Worm (Caenorhabditis elegans) whole organism, early embryonic: ENCODE measurements around the gene Y67D8B.1.
A peak's percentile ranks its signal among the peaks of the same experiment; 100 is the strongest.
"Not testable (repeated sequence)": the region's sequence is repeated elsewhere in the genome, so short reads cannot be mapped to it uniquely, and the experiment has no call there.

Experiments
- B0310.2 ChIP-seq: sonication (generic microtip); optimal IDR thresholded peaks from 2 replicates; lab custom pipeline; 2016; ENCODE audit warnings: mild to moderate bottlenecking, missing genetic modification characterization, missing compliant biosample characterization
- F13C5.2 ChIP-seq: sonication (generic microtip); optimal IDR thresholded peaks from 2 replicates; lab custom pipeline; 2017; ENCODE audit warnings: mild to moderate bottlenecking, missing genetic modification characterization, inconsistent platforms, missing compliant biosample characterization
- aly-1 ChIP-seq: sonication (generic microtip); optimal IDR thresholded peaks from 2 replicates; lab custom pipeline; 2016; ENCODE audit warnings: missing genetic modification characterization, missing compliant biosample characterization
- ama-1 ChIP-seq: fragments of 150-350 bp; optimal IDR thresholded peaks from 2 replicates; lab custom pipeline; 2014
- ceh-13 ChIP-seq: fragments of 200-800 bp; sonication (Bioruptor generic); optimal IDR thresholded peaks from 2 replicates; lab custom pipeline; 2018; ENCODE audit warnings: mild to moderate bottlenecking, missing genetic modification characterization, missing compliant biosample characterization
- ceh-36 ChIP-seq: sonication (generic microtip); optimal IDR thresholded peaks from 2 replicates; lab custom pipeline; 2016; ENCODE audit warnings: missing genetic modification characterization, inconsistent platforms, missing compliant biosample characterization
- ets-7 ChIP-seq: sonication (generic microtip); optimal IDR thresholded peaks from 2 replicates; lab custom pipeline; 2016; ENCODE audit warnings: missing genotype, missing genetic modification characterization, missing compliant biosample characterization
- flt-1 ChIP-seq: fragments of 200-800 bp; sonication (Bioruptor generic); IDR thresholded peaks from 2 replicates; pipeline ENCODE4 v1.3.6; 2022; ENCODE audit warnings: missing genetic modification characterization, missing compliant biosample characterization
- hmbx-1 ChIP-seq: sonication (generic microtip); optimal IDR thresholded peaks from 2 replicates; lab custom pipeline; 2016; ENCODE audit warnings: mild to moderate bottlenecking, missing genetic modification characterization, missing compliant biosample characterization
- hmg-4 ChIP-seq: fragments of 200-800 bp; sonication (Bioruptor generic); optimal IDR thresholded peaks from 2 replicates; lab custom pipeline; 2018; ENCODE audit warnings: mild to moderate bottlenecking, missing genetic modification characterization, missing compliant biosample characterization
- hnd-1 ChIP-seq: sonication (generic microtip); optimal IDR thresholded peaks from 2 replicates; lab custom pipeline; 2016; ENCODE audit warnings: missing genetic modification characterization, missing compliant biosample characterization
- pes-1 ChIP-seq: fragments of 200-800 bp; sonication (Bioruptor generic); IDR thresholded peaks from 2 replicates; pipeline ENCODE4 v1.3.6; 2022; ENCODE audit warnings: missing genetic modification reagents, missing genetic modification characterization, missing compliant biosample characterization
- scrt-1 ChIP-seq: fragments of 200-800 bp; sonication (Bioruptor generic); IDR thresholded peaks from 2 replicates; pipeline ENCODE4 v1.3.6; 2022; ENCODE audit warnings: missing genetic modification characterization, missing compliant biosample characterization
- sea-1 ChIP-seq: fragments of 200-800 bp; sonication (Bioruptor generic); conservative IDR thresholded peaks from 2 replicates; pipeline ENCODE4 v1.3.6; 2022; ENCODE audit warnings: missing genetic modification characterization, missing compliant biosample characterization
- tbx-11 ChIP-seq: fragments of 200-800 bp; sonication (Bioruptor generic); IDR thresholded peaks from 2 replicates; pipeline ENCODE4 v1.3.6; 2022; ENCODE audit warnings: missing genetic modification characterization, missing compliant biosample characterization
- tbx-37 ChIP-seq: fragments of 200-800 bp; sonication (Bioruptor generic); conservative IDR thresholded peaks from 2 replicates; pipeline ENCODE4 v1.3.6; 2022; ENCODE audit warnings: missing genetic modification reagents, missing genetic modification characterization, missing compliant biosample characterization
- tra-4 ChIP-seq: sonication (generic microtip); optimal IDR thresholded peaks from 2 replicates; lab custom pipeline; 2017; ENCODE audit warnings: missing genetic modification characterization, missing compliant biosample characterization

Y67D8B.1 gene

ce11 chrIV:3172510-3172909 lies at the start of gene Y67D8B.1:
TSS of gene Y67D8B.1 (minus strand) at chrIV:3172610.
- not testable (repeated sequence) for TF ChIP-seq B0310.2 (tag; lab: Kevin White, UChicago); ama-1 (lab: Kevin White, UChicago); ets-7

ce11 chrIV:3222140-3222539 lies 49.7 kb upstream of the Y67D8B.1 start, which contains the start of gene Y67D8A.2:
TSS of gene Y67D8A.2 (plus strand) at chrIV:3222440.
- TF ChIP-seq ets-7 (no peak), scrt-1 (no peak), ama-1 (lab: Kevin White, UChicago) (no peak), flt-1 (no peak), tbx-11 (no peak), B0310.2 (tag; lab: Kevin White, UChicago) (no peak), sea-1 (GFP tag; lab: Robert Waterston, UW) (no peak), hmg-4 (GFP tag; lab: Kevin White, UChicago) (no peak), ceh-36 (tag; lab: Kevin White, UChicago) (no peak), tra-4 (tag; lab: Kevin White, UChicago) (no peak), ceh-13 (GFP tag; lab: Kevin White, UChicago) (no peak), hmbx-1 (tag; lab: Kevin White, UChicago) (no peak)

- TF ChIP-seq pes-1 (GFP tag; lab: Robert Waterston, UW): no peak
- no peak for TF ChIP-seq ets-7
- no peak for TF ChIP-seq tbx-11
- no peak for TF ChIP-seq B0310.2 (tag; lab: Kevin White, UChicago)
- TF ChIP-seq aly-1 (tag; lab: Kevin White, UChicago): no peak
- TF ChIP-seq flt-1: no peak
- TF ChIP-seq scrt-1: no peak
Measured at ce11 chrIV:3221158-3221557, 48.7 kb upstream of the Y67D8B.1 start.

- TF ChIP-seq F13C5.2 (tag; lab: Kevin White, UChicago): peak; percentile 19
- TF ChIP-seq ceh-36 (tag; lab: Kevin White, UChicago): no peak
Measured at ce11 chrIV:3213426-3213825, 41.0 kb upstream of the Y67D8B.1 start, which contains the start of gene slmp-1. TSS of gene slmp-1 (plus strand) at chrIV:3213760.

- TF ChIP-seq F13C5.2 (tag; lab: Kevin White, UChicago) (no peak), flt-1 (no peak)
Measured at ce11 chrIV:3211929-3212328, 39.5 kb upstream of the Y67D8B.1 start.

- no peak for TF ChIP-seq tbx-37 (GFP tag; lab: Robert Waterston, UW)
- TF ChIP-seq scrt-1: no peak
- no peak for TF ChIP-seq sea-1 (GFP tag; lab: Robert Waterston, UW)
- TF ChIP-seq F13C5.2 (tag; lab: Kevin White, UChicago): no peak
- no peak for TF ChIP-seq ceh-36 (tag; lab: Kevin White, UChicago)
- no peak for TF ChIP-seq B0310.2 (tag; lab: Kevin White, UChicago)
- TF ChIP-seq ets-7: no peak
- TF ChIP-seq aly-1 (tag; lab: Kevin White, UChicago): no peak
- TF ChIP-seq hnd-1 (tag; lab: Kevin White, UChicago): no peak
- no peak for TF ChIP-seq pes-1 (GFP tag; lab: Robert Waterston, UW)
- no peak for TF ChIP-seq tra-4 (tag; lab: Kevin White, UChicago)
- TF ChIP-seq tbx-11: no peak
- TF ChIP-seq flt-1: no peak
- no peak for TF ChIP-seq hmbx-1 (tag; lab: Kevin White, UChicago)
- no peak for TF ChIP-seq hmg-4 (GFP tag; lab: Kevin White, UChicago)
- no peak for TF ChIP-seq ama-1 (lab: Kevin White, UChicago)
- TF ChIP-seq ceh-13 (GFP tag; lab: Kevin White, UChicago): no peak
Measured at ce11 chrIV:3202111-3202510, 29.7 kb upstream of the Y67D8B.1 start, which contains the start of the genes Y67D8B.3 and Y67D8B.5. TSS of gene Y67D8B.3 (minus strand) at chrIV:3202211. TSS of gene Y67D8B.5 (plus strand) at chrIV:3202343.

- no peak for TF ChIP-seq ets-7
- no peak for TF ChIP-seq ama-1 (lab: Kevin White, UChicago)
- TF ChIP-seq hnd-1 (tag; lab: Kevin White, UChicago): no peak
- TF ChIP-seq tbx-11: no peak
- no peak for TF ChIP-seq scrt-1
- TF ChIP-seq hmg-4 (GFP tag; lab: Kevin White, UChicago): no peak
Measured at ce11 chrIV:3199041-3199440, 26.6 kb upstream of the Y67D8B.1 start.

- TF ChIP-seq tbx-37 (GFP tag; lab: Robert Waterston, UW) (no peak), scrt-1 (no peak), sea-1 (GFP tag; lab: Robert Waterston, UW) (no peak), pes-1 (GFP tag; lab: Robert Waterston, UW) (no peak), tbx-11 (no peak), hnd-1 (tag; lab: Kevin White, UChicago) (no peak), B0310.2 (tag; lab: Kevin White, UChicago) (no peak), flt-1 (no peak), F13C5.2 (tag; lab: Kevin White, UChicago) (no peak), hmbx-1 (tag; lab: Kevin White, UChicago) (no peak)
Measured at ce11 chrIV:3196367-3196766, 24.0 kb upstream of the Y67D8B.1 start.

- TF ChIP-seq pes-1 (GFP tag; lab: Robert Waterston, UW): no peak
- TF ChIP-seq F13C5.2 (tag; lab: Kevin White, UChicago): no peak
Measured at ce11 chrIV:3191466-3191865, 19.1 kb upstream of the Y67D8B.1 start, which contains the start of gene Y67D8B.2. TSS of gene Y67D8B.2 (minus strand) at chrIV:3191566.
